Fruit fly (Drosophila melanogaster) whole organism, wandering third instar larva: ENCODE data around the gene ovm.

Experiments used
- Abd-B ChIP-seq: fragments of >200 bp; optimal IDR thresholded peaks from 2 replicates; lab custom pipeline; 2017; ENCODE audit warnings: missing biosample characterization, missing genetic modification characterization
- CG32264 ChIP-seq: fragments of 200-800 bp; sonication (Bioruptor generic); optimal IDR thresholded peaks from 2 replicates; lab custom pipeline; 2016; ENCODE audit warnings: missing biosample characterization, missing genetic modification characterization
- CG9705 ChIP-seq: fragments of 200-800 bp; sonication (Bioruptor generic); optimal IDR thresholded peaks from 2 replicates; lab custom pipeline; 2018; ENCODE audit warnings: missing biosample characterization, mild to moderate bottlenecking, missing genetic modification characterization
- CrebA ChIP-seq: fragments of 200-800 bp; sonication (Bioruptor generic); optimal IDR thresholded peaks from 2 replicates; lab custom pipeline; 2016; ENCODE audit warnings: missing biosample characterization, mild to moderate bottlenecking, missing genetic modification characterization, borderline replicate concordance
- Dfd ChIP-seq: fragments of >200 bp; optimal IDR thresholded peaks from 2 replicates; lab custom pipeline; 2017; ENCODE audit warnings: missing biosample characterization, missing genetic modification characterization
- Dif ChIP-seq: fragments of 200-275, 200-300 bp; sonication (Bioruptor generic); optimal IDR thresholded peaks from 2 replicates; lab custom pipeline; 2018; ENCODE audit warnings: missing biosample characterization, missing genetic modification characterization; ENCODE audit not compliant: partially characterized antibody
- GATAd ChIP-seq: sonication (Bioruptor generic); optimal IDR thresholded peaks from 2 replicates; lab custom pipeline; 2016; ENCODE audit warnings: missing biosample characterization, missing genetic modification characterization
- HLH106 ChIP-seq: fragments of 200-800 bp; optimal IDR thresholded peaks from 3 replicates; lab custom pipeline; 2019; ENCODE audit warnings: missing biosample characterization, mild to moderate bottlenecking, missing genetic modification characterization, moderate library complexity
- Hnf4 ChIP-seq: fragments of 200-800 bp; sonication (Bioruptor generic); optimal IDR thresholded peaks from 2 replicates; lab custom pipeline; 2016; ENCODE audit warnings: missing biosample characterization, mild to moderate bottlenecking, missing genetic modification characterization
- Hr78 ChIP-seq: fragments of >200 bp; optimal IDR thresholded peaks from 2 replicates; lab custom pipeline; 2017; ENCODE audit warnings: missing biosample characterization, missing genetic modification characterization
- Hr83 ChIP-seq: fragments of 200-300 bp; sonication (Bioruptor generic); optimal IDR thresholded peaks from 2 replicates; lab custom pipeline; 2016; ENCODE audit warnings: missing biosample characterization, mild to moderate bottlenecking, missing genetic modification characterization, moderate library complexity; ENCODE audit not compliant: poor library complexity, severe bottlenecking
- Jra ChIP-seq: sonication (Bioruptor generic); optimal IDR thresholded peaks from 2 replicates; lab custom pipeline; 2016; ENCODE audit warnings: missing biosample characterization, missing genetic modification characterization
- Mio ChIP-seq: sonication (Bioruptor generic); optimal IDR thresholded peaks from 2 replicates; lab custom pipeline; 2016; ENCODE audit warnings: missing biosample characterization, missing genetic modification characterization
- Myc ChIP-seq: fragments of >200 bp; optimal IDR thresholded peaks from 2 replicates; lab custom pipeline; 2017
- N ChIP-seq: fragments of >200 bp; optimal IDR thresholded peaks from 2 replicates; lab custom pipeline; 2018; ENCODE audit warnings: missing biosample characterization, missing external identifiers, missing genetic modification characterization
- OdsH ChIP-seq: fragments of 200-800 bp; sonication (Bioruptor generic); optimal IDR thresholded peaks from 2 replicates; lab custom pipeline; 2016; ENCODE audit warnings: missing biosample characterization, mild to moderate bottlenecking, missing genetic modification characterization
- Rel ChIP-seq, 2 experiments: fragments of 200-800 bp; sonication (Bioruptor generic) in 1 of 2; optimal IDR thresholded peaks; 2 replicates in 1 of 2; 3 replicates in 1 of 2; lab custom pipeline; 2016 to 2019; ENCODE audit warnings: mild to moderate bottlenecking in 2 of 2, missing biosample characterization in 2 of 2, missing genetic modification characterization in 2 of 2, moderate library complexity in 1 of 2
- Sp1 ChIP-seq: fragments of 200-800 bp; sonication (Bioruptor generic); optimal IDR thresholded peaks from 3 replicates; lab custom pipeline; 2019; ENCODE audit warnings: missing biosample characterization, mild to moderate bottlenecking, missing genetic modification characterization, moderate library complexity
- Vsx2 ChIP-seq: fragments of 200-300, 225-300 bp; sonication (Bioruptor generic); optimal IDR thresholded peaks from 2 replicates; lab custom pipeline; 2018; ENCODE audit warnings: missing biosample characterization, missing genetic modification characterization; ENCODE audit not compliant: partially characterized antibody
- br ChIP-seq: fragments of 200-800 bp; sonication (Bioruptor generic); optimal IDR thresholded peaks from 2 replicates; lab custom pipeline; 2016; ENCODE audit warnings: missing biosample characterization, missing genetic modification characterization
- brk ChIP-seq: fragments of 200-800 bp; sonication (Bioruptor generic); optimal IDR thresholded peaks from 2 replicates; lab custom pipeline; 2016; ENCODE audit warnings: missing biosample characterization, mild to moderate bottlenecking, missing genetic modification characterization
- dl ChIP-seq, 2 experiments: fragments of 175-275, 200-275 bp in 1 of 2; fragments of 200-275 bp in 1 of 2; sonication (Bioruptor generic); optimal IDR thresholded peaks; lab custom pipeline; 2018; ENCODE audit warnings: mild to moderate bottlenecking in 2 of 2, missing biosample characterization in 2 of 2, missing genetic modification characterization in 2 of 2, moderate library complexity in 2 of 2; ENCODE audit not compliant: partially characterized antibody in 2 of 2, insufficient read depth in 1 of 2
- dmrt93B ChIP-seq: fragments of 200-800 bp; sonication (Bioruptor generic); optimal IDR thresholded peaks from 2 replicates; lab custom pipeline; 2018; ENCODE audit warnings: missing biosample characterization, mild to moderate bottlenecking, missing genetic modification characterization
- dsf ChIP-seq: sonication (Bioruptor generic); optimal IDR thresholded peaks from 2 replicates; lab custom pipeline; 2016; ENCODE audit warnings: missing biosample characterization, missing genetic modification characterization, borderline replicate concordance
- ey ChIP-seq: fragments of 200-800 bp; sonication (Bioruptor generic); optimal IDR thresholded peaks from 2 replicates; lab custom pipeline; 2016; ENCODE audit warnings: missing biosample characterization, missing genetic modification characterization
- foxo ChIP-seq, 2 experiments: fragments of 200-800 bp; sonication (Bioruptor generic); optimal IDR thresholded peaks; 2 replicates in 1 of 2; 3 replicates in 1 of 2; lab custom pipeline; 2016 to 2017; ENCODE audit warnings: missing biosample characterization in 2 of 2, missing genetic modification characterization in 2 of 2
- fru ChIP-seq: fragments of 200-800 bp; sonication (Bioruptor generic); optimal IDR thresholded peaks from 3 replicates; lab custom pipeline; 2016; ENCODE audit warnings: missing biosample characterization, mild to moderate bottlenecking, missing genetic modification characterization
- h ChIP-seq: fragments of 200-800 bp; sonication (Bioruptor generic); optimal IDR thresholded peaks from 3 replicates; lab custom pipeline; 2016; ENCODE audit warnings: missing biosample characterization, mild to moderate bottlenecking, missing genetic modification characterization
- jim ChIP-seq: fragments of 175-275, 200-325 bp; sonication (Bioruptor generic); optimal IDR thresholded peaks from 2 replicates; lab custom pipeline; 2016; ENCODE audit warnings: missing biosample characterization, mild to moderate bottlenecking, missing genetic modification characterization
- lola ChIP-seq: fragments of >200 bp; optimal IDR thresholded peaks from 2 replicates; lab custom pipeline; 2017; ENCODE audit warnings: missing biosample characterization, missing genetic modification characterization
- pan ChIP-seq: fragments of >200 bp; optimal IDR thresholded peaks from 2 replicates; lab custom pipeline; 2017
- psq ChIP-seq: fragments of 200-800 bp; sonication (Bioruptor generic); optimal IDR thresholded peaks from 3 replicates; lab custom pipeline; 2017; ENCODE audit warnings: missing biosample characterization, mild to moderate bottlenecking, missing genetic modification characterization, moderate library complexity
- rgr ChIP-seq: fragments of 200-800 bp; sonication (Bioruptor generic); optimal IDR thresholded peaks from 3 replicates; lab custom pipeline; 2016; ENCODE audit warnings: missing biosample characterization, mild to moderate bottlenecking, missing genetic modification characterization
- sage ChIP-seq: fragments of 200-800 bp; sonication (Bioruptor generic); optimal IDR thresholded peaks from 2 replicates; lab custom pipeline; 2016; ENCODE audit warnings: missing biosample characterization, mild to moderate bottlenecking, missing genetic modification characterization
- sv ChIP-seq: fragments of 200-800 bp; sonication (Bioruptor generic); optimal IDR thresholded peaks from 3 replicates; lab custom pipeline; 2016; ENCODE audit warnings: missing biosample characterization, missing genetic modification characterization
- tai ChIP-seq: sonication (Bioruptor generic); optimal IDR thresholded peaks from 2 replicates; lab custom pipeline; 2016; ENCODE audit warnings: missing biosample characterization, missing genetic modification characterization
- usp ChIP-seq: fragments of >200 bp; optimal IDR thresholded peaks from 2 replicates; lab custom pipeline; 2017; ENCODE audit warnings: missing biosample characterization, missing genetic modification characterization
- woc ChIP-seq: sonication (Bioruptor generic); optimal IDR thresholded peaks from 2 replicates; lab custom pipeline; 2016; ENCODE audit warnings: missing biosample characterization, mild to moderate bottlenecking, missing genetic modification characterization

Gene ovm

DNA sequence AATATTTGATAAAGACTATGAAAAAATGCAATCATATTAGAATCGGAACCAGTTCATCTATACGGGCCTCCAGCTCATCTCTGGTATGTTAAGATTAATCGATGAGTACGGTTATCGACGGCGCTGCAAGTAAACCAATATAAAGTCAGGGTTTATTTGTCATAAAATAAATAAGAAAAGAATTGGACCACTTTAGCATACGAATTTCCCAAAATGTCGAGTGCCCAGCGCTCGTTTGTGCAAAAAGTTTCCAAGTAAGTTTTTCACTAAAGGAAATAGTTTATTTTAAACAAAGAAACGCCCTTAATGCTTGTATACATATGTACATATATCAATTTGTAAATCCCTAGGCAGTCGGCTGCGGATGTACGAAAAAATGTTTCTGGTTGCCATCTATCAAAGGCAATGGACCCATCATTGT is 46.1 kb downstream of the ovm start, which contains the start of gene Zir:
Zir (plus strand) TSS at position 101 of the 421 bp plus-strand sequence.
- peak; percentile 73 for TF ChIP-seq woc (GFP tag; lab: Kevin White, UChicago)
- TF ChIP-seq Mio (GFP tag; lab: Kevin White, UChicago), result no peak
- TF ChIP-seq Hnf4 (GFP tag; lab: Kevin White, UChicago), result no peak
- TF ChIP-seq CG32264, result peak; percentile 26
- peak; percentile 21 for TF ChIP-seq Hr83 (GFP tag; lab: Kevin White, UChicago)
- TF ChIP-seq pan (lab: Kevin White, UChicago), result no peak
- peak; percentile 13 for TF ChIP-seq brk (GFP tag; lab: Kevin White, UChicago)
- TF ChIP-seq h (GFP tag; lab: Kevin White, UChicago), result no peak
- no peak for TF ChIP-seq Rel (GFP tag; optimal IDR thresholded peaks at IDR 0.05; lab: Kevin White, UChicago)
- TF ChIP-seq Rel (tag; optimal IDR thresholded peaks at IDR 0.05; lab: Kevin White, UChicago), result peak; percentile 73
- TF ChIP-seq, all 38 proteins: peak for 5

DNA sequence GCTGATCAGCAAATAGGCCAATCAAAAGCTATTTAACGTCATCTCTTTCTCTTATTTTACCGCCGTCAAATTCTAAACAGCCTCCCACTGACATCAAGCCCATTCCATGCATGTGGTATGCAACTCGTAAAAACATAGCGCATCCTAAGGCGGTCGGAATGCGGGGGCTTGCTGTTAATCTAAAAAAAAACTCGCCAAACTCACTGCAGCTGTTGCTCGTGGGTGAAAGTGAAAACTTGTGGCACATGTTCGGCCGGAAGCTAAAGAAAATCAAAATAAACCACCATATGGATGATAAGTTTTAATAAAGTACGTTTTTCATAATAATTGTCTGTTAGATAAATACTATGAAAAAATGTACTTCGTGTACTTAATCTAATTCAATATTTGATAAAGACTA is 46.7 kb downstream of the ovm start:
- TF ChIP-seq woc (GFP tag; lab: Kevin White, UChicago), result no peak
- TF ChIP-seq Hnf4 (GFP tag; lab: Kevin White, UChicago), result no peak
- TF ChIP-seq psq (GFP tag; lab: Kevin White, UChicago), result no peak
- no peak for TF ChIP-seq Hr83 (GFP tag; lab: Kevin White, UChicago)
- no peak for TF ChIP-seq Hr78
- TF ChIP-seq CG32264, result no peak
- no peak for TF ChIP-seq foxo (GFP tag; optimal IDR thresholded peaks at IDR 0.05; lab: Kevin White, UChicago)
- TF ChIP-seq Mio (GFP tag; lab: Kevin White, UChicago), result no peak
- no peak for TF ChIP-seq lola (GFP tag; lab: Kevin White, UChicago)
- no peak for TF ChIP-seq sv
- no peak for TF ChIP-seq OdsH
- no peak for TF ChIP-seq jim (GFP tag; lab: Kevin White, UChicago)
- TF ChIP-seq CrebA (GFP tag; lab: Kevin White, UChicago), result no peak
- TF ChIP-seq Jra (GFP tag; lab: Kevin White, UChicago), result no peak
- TF ChIP-seq, all 38 proteins: peak for 0

DNA sequence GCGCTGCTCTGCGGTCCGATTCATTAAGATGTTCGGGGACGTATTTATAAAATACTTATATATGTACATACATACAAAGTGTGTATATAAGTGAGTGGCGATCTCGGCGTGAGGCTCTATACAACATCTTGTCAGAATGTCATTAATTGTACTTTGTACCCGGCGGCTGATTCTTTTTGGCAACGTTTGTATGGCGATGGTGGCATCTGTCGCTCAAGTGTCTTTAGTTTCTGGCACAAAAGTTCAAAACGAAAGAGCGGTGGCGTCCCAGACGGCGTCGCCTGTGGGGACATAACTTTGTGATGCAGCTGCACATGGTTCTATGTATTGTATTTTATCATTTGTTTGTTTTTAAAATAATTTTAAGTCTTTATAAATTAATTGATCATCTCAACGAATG is 47.8 kb downstream of the ovm start:
- peak; percentile 20 for TF ChIP-seq Rel (GFP tag; optimal IDR thresholded peaks at IDR 0.05; lab: Kevin White, UChicago)
- no peak for TF ChIP-seq Rel (tag; optimal IDR thresholded peaks at IDR 0.05; lab: Kevin White, UChicago)
- no peak for TF ChIP-seq HLH106 (tag; lab: Kevin White, UChicago)

DNA sequence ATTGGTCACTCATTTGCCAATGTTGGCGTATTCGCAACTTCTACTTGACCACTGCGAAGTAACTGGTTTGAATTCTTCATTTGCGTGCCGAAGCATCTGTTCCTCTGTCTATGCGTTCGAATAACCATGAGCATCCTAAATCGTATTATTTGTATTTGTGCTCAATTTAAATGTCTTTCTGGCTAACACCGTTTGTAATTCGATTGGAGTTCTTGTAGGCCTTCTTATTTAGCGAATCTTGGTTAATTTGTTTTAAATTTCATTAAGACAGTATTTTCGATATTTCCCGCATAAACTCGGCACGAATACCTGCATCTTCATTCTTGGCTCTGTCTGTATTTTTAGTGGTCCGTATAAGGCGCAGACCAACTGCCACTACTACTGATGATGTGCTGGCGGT is 49.0 kb downstream of the ovm start:
- TF ChIP-seq CrebA (GFP tag; lab: Kevin White, UChicago) (no peak), usp (no peak), Mio (GFP tag; lab: Kevin White, UChicago) (no peak), ey (peak; percentile 79), Rel (GFP tag; optimal IDR thresholded peaks at IDR 0.05; lab: Kevin White, UChicago) (peak; percentile 68), Rel (tag; optimal IDR thresholded peaks at IDR 0.05; lab: Kevin White, UChicago) (peak; percentile 69), CG32264 (peak; percentile 59), dmrt93B (GFP tag; lab: Kevin White, UChicago) (no peak), foxo (GFP tag; optimal IDR thresholded peaks at IDR 0.05; lab: Kevin White, UChicago) (peak in 1 of 2 experiments; percentile 86), dsf (GFP tag; lab: Kevin White, UChicago) (no peak), Sp1 (GFP tag; lab: Kevin White, UChicago) (peak; percentile 93), lola (GFP tag; lab: Kevin White, UChicago) (no peak), N (GFP tag; lab: Kevin White, UChicago) (no peak), Vsx2 (GFP tag; lab: Kevin White, UChicago) (no peak), Jra (GFP tag; lab: Kevin White, UChicago) (no peak), OdsH (peak; percentile 79), psq (GFP tag; lab: Kevin White, UChicago) (peak; percentile 64), h (GFP tag; lab: Kevin White, UChicago) (no peak), Dif (no peak), rgr (peak; percentile 81), sv (no peak), fru (peak; percentile 87), pan (lab: Kevin White, UChicago) (no peak), Hr83 (GFP tag; lab: Kevin White, UChicago) (no peak), Hr78 (no peak), Myc (lab: Kevin White, UChicago) (no peak), woc (GFP tag; lab: Kevin White, UChicago) (peak; percentile 75), tai (GFP tag; lab: Kevin White, UChicago) (peak; percentile 17), HLH106 (tag; lab: Kevin White, UChicago) (peak; percentile 90), brk (GFP tag; lab: Kevin White, UChicago) (peak; percentile 71), Abd-B (GFP tag; lab: Kevin White, UChicago) (no peak), sage (GFP tag; lab: Kevin White, UChicago) (peak; percentile 59), dl (GFP tag; optimal IDR thresholded peaks at IDR 0.05; lab: Kevin White, UChicago; ENCODE audit: insufficient read depth in 1 of 2, partially characterized antibody in 2 of 2) (no peak), jim (GFP tag; lab: Kevin White, UChicago) (no peak), Hnf4 (GFP tag; lab: Kevin White, UChicago) (peak; percentile 73), CG9705 (GFP tag; lab: Kevin White, UChicago) (peak; percentile 84), br (GFP tag; lab: Kevin White, UChicago) (peak; percentile 85), GATAd (GFP tag; lab: Kevin White, UChicago) (no peak), Dfd (GFP tag; lab: Kevin White, UChicago) (no peak)
